Worm (Caenorhabditis elegans) whole organism, young adult: ENCODE measurements around the gene golg-4.
"Not testable (repeated sequence)": the region's sequence is repeated elsewhere in the genome, so short reads cannot be mapped to it uniquely, and the experiment has no call there.

Experiments used
- B0019.2 ChIP-seq: fragments of 200-800 bp; sonication (Bioruptor generic); conservative IDR thresholded peaks from 2 replicates; pipeline ENCODE4 v1.3.6; 2022; ENCODE audit warnings: missing genetic modification reagents, missing genetic modification characterization, missing compliant biosample characterization
- B0035.1 ChIP-seq: sonication (generic microtip); optimal IDR thresholded peaks from 2 replicates; lab custom pipeline; 2016; ENCODE audit warnings: missing genetic modification characterization, mild to moderate bottlenecking, missing compliant biosample characterization, missing genotype, missing genetic modification reagents
- D2030.7 ChIP-seq: fragments of 200-800 bp; sonication (Bioruptor generic); IDR thresholded peaks from 2 replicates; pipeline ENCODE4 v1.3.6; 2022; ENCODE audit warnings: missing genetic modification reagents, missing genetic modification characterization, missing compliant biosample characterization
- F10E7.11 ChIP-seq: sonication (generic microtip); optimal IDR thresholded peaks from 2 replicates; lab custom pipeline; 2017; ENCODE audit warnings: mild to moderate bottlenecking, missing genetic modification characterization, moderate library complexity, missing compliant biosample characterization
- F22D6.2 ChIP-seq: sonication (generic microtip); optimal IDR thresholded peaks from 2 replicates; lab custom pipeline; 2016; ENCODE audit warnings: mild to moderate bottlenecking, missing genetic modification characterization, missing compliant biosample characterization
- F37B4.10 ChIP-seq: fragments of 200-800 bp; sonication (Bioruptor generic); IDR thresholded peaks from 2 replicates; pipeline ENCODE4 v1.3.6; 2022; ENCODE audit warnings: missing genetic modification characterization, missing compliant biosample characterization
- F55B11.4 ChIP-seq: sonication (generic microtip); optimal IDR thresholded peaks from 2 replicates; lab custom pipeline; 2016; ENCODE audit warnings: missing compliant biosample characterization, missing genetic modification characterization, borderline replicate concordance; ENCODE audit not compliant: insufficient read depth
- F57C9.4 ChIP-seq: sonication (generic microtip); optimal IDR thresholded peaks from 2 replicates; lab custom pipeline; 2017; ENCODE audit warnings: mild to moderate bottlenecking, missing genetic modification characterization, missing compliant biosample characterization
- K12H6.12 ChIP-seq: fragments of 200-800 bp; sonication (Bioruptor generic); optimal IDR thresholded peaks from 2 replicates; lab custom pipeline; 2018; ENCODE audit warnings: mild to moderate bottlenecking, missing genetic modification characterization, missing compliant biosample characterization
- Y53G8AR.9 ChIP-seq: fragments of 200-800 bp; sonication (Bioruptor generic); conservative IDR thresholded peaks from 2 replicates; pipeline ENCODE4 v1.3.6; 2022; ENCODE audit warnings: missing genetic modification reagents, missing genetic modification characterization, missing compliant biosample characterization
- ama-1 ChIP-seq, 3 experiments: fragments of 150-350 bp in 1 of 3; sonication (generic microtip) in 2 of 3; optimal IDR thresholded peaks; 2 replicates each; lab custom pipeline; 2014 to 2018; ENCODE audit warnings: missing biosample characterization in 2 of 3, missing genetic modification characterization in 2 of 3, missing genetic modification reagents in 2 of 3
- aptf-3 ChIP-seq: fragments of 200-800 bp; sonication (Bioruptor generic); IDR thresholded peaks from 2 replicates; pipeline ENCODE4 v1.3.6; 2022; ENCODE audit warnings: missing genetic modification characterization, missing compliant biosample characterization
- attf-3 ChIP-seq: fragments of 200-800 bp; sonication (Bioruptor generic); conservative IDR thresholded peaks from 2 replicates; pipeline ENCODE4 v1.3.6; 2022; ENCODE audit warnings: missing genetic modification reagents, missing genetic modification characterization, missing compliant biosample characterization
- bed-1 ChIP-seq: fragments of 200-800 bp; sonication (Bioruptor generic); IDR thresholded peaks from 2 replicates; pipeline ENCODE4 v1.3.6; 2022; ENCODE audit warnings: missing genetic modification reagents, missing genetic modification characterization, missing compliant biosample characterization
- bed-2 ChIP-seq: fragments of 200-800 bp; sonication (Bioruptor generic); IDR thresholded peaks from 2 replicates; pipeline ENCODE4 v1.3.6; 2022; ENCODE audit warnings: missing genetic modification reagents, missing genetic modification characterization, missing compliant biosample characterization
- ccch-3 ChIP-seq: fragments of 200-800 bp; sonication (Bioruptor generic); optimal IDR thresholded peaks from 2 replicates; lab custom pipeline; 2018; ENCODE audit warnings: mild to moderate bottlenecking, missing genetic modification characterization, missing compliant biosample characterization
- ceh-100 ChIP-seq: fragments of 200-800 bp; sonication (Bioruptor generic); IDR thresholded peaks from 2 replicates; pipeline ENCODE4 v1.3.6; 2022; ENCODE audit warnings: missing genetic modification reagents, missing genetic modification characterization, missing compliant biosample characterization
- ceh-27 ChIP-seq: fragments of 200-800 bp; sonication (Bioruptor generic); optimal IDR thresholded peaks from 2 replicates; lab custom pipeline; 2018; ENCODE audit warnings: mild to moderate bottlenecking, missing genetic modification characterization, moderate library complexity, missing compliant biosample characterization
- ceh-58 ChIP-seq: fragments of 200-800 bp; sonication (Bioruptor generic); IDR thresholded peaks from 2 replicates; pipeline ENCODE4 v1.3.6; 2022; ENCODE audit warnings: missing genetic modification characterization, missing compliant biosample characterization
- ceh-79 ChIP-seq: sonication (generic microtip); optimal IDR thresholded peaks from 2 replicates; lab custom pipeline; 2017; ENCODE audit warnings: mild to moderate bottlenecking, missing genetic modification characterization, missing compliant biosample characterization
- ceh-91 ChIP-seq: fragments of 200-800 bp; sonication (Bioruptor generic); IDR thresholded peaks from 2 replicates; pipeline ENCODE4 v1.3.6; 2022; ENCODE audit warnings: missing genetic modification reagents, missing genetic modification characterization, missing compliant biosample characterization
- chd-7 ChIP-seq: sonication (generic microtip); optimal IDR thresholded peaks from 2 replicates; lab custom pipeline; 2016; ENCODE audit warnings: mild to moderate bottlenecking, missing genetic modification characterization, moderate library complexity, missing compliant biosample characterization
- dpl-1 ChIP-seq: fragments of 150-350 bp; optimal IDR thresholded peaks from 2 replicates; lab custom pipeline; 2014; ENCODE audit warnings: missing biosample characterization, missing genetic modification reagents, missing genetic modification characterization
- egl-44 ChIP-seq: fragments of 200-800 bp; sonication (Bioruptor generic); IDR thresholded peaks from 2 replicates; pipeline ENCODE4 v1.3.6; 2022; ENCODE audit warnings: missing genetic modification reagents, missing genetic modification characterization, missing compliant biosample characterization
- egrh-3 ChIP-seq: fragments of 200-800 bp; sonication (Bioruptor generic); IDR thresholded peaks from 2 replicates; pipeline ENCODE4 v1.3.6; 2022; ENCODE audit warnings: missing genetic modification reagents, missing genetic modification characterization, missing compliant biosample characterization
- ekl-4 ChIP-seq: fragments of 200-800 bp; sonication (Bioruptor generic); IDR thresholded peaks from 2 replicates; pipeline ENCODE4 v1.3.6; 2022; ENCODE audit warnings: missing genetic modification reagents, missing genetic modification characterization, missing compliant biosample characterization
- him-1 ChIP-seq: sonication (generic microtip); optimal IDR thresholded peaks from 2 replicates; lab custom pipeline; 2016; ENCODE audit warnings: missing genotype, missing genetic modification reagents, missing genetic modification characterization, missing compliant biosample characterization
- hlh-12 ChIP-seq: sonication (generic microtip); optimal IDR thresholded peaks from 2 replicates; lab custom pipeline; 2016; ENCODE audit warnings: missing genetic modification characterization, missing compliant biosample characterization
- hmg-1.2 ChIP-seq: fragments of 200-800 bp; sonication (Bioruptor generic); IDR thresholded peaks from 2 replicates; pipeline ENCODE4 v1.3.6; 2022; ENCODE audit warnings: missing genetic modification reagents, missing genetic modification characterization, missing compliant biosample characterization
- let-526 ChIP-seq: fragments of 200-800 bp; sonication (Bioruptor generic); IDR thresholded peaks from 2 replicates; pipeline ENCODE4 v1.3.6; 2022; ENCODE audit warnings: missing genetic modification reagents, missing genetic modification characterization, missing compliant biosample characterization
- lin-35 ChIP-seq, 3 experiments: fragments of 150-350 bp in 2 of 3; sonication (generic microtip) in 1 of 3; optimal IDR thresholded peaks; 2 replicates each; lab custom pipeline; 2014 to 2018; ENCODE audit warnings: missing biosample characterization in 3 of 3, missing genetic modification characterization in 3 of 3, missing genetic modification reagents in 3 of 3
- lin-54 ChIP-seq: fragments of 200-800 bp; sonication (Bioruptor generic); optimal IDR thresholded peaks from 2 replicates; lab custom pipeline; 2018; ENCODE audit warnings: mild to moderate bottlenecking, missing genetic modification characterization, missing compliant biosample characterization
- lir-1 ChIP-seq: fragments of 200-800 bp; sonication (Bioruptor generic); conservative IDR thresholded peaks from 2 replicates; pipeline ENCODE4 v1.3.6; 2022; ENCODE audit warnings: missing genetic modification reagents, missing genetic modification characterization, missing compliant biosample characterization
- lsy-27 ChIP-seq: sonication (generic microtip); optimal IDR thresholded peaks from 2 replicates; lab custom pipeline; 2017; ENCODE audit warnings: missing genetic modification characterization, mild to moderate bottlenecking, missing compliant biosample characterization, antibody characterized with exemption, missing genotype, borderline replicate concordance; ENCODE audit not compliant: insufficient read depth
- madf-3 ChIP-seq: fragments of 200-800 bp; sonication (Bioruptor generic); IDR thresholded peaks from 2 replicates; pipeline ENCODE4 v1.3.6; 2022; ENCODE audit warnings: missing genetic modification reagents, missing genetic modification characterization, missing compliant biosample characterization
- mcd-1 ChIP-seq: fragments of 200-800 bp; sonication (Bioruptor generic); IDR thresholded peaks from 2 replicates; pipeline ENCODE4 v1.3.6; 2022; ENCODE audit warnings: missing genetic modification reagents, missing genetic modification characterization, missing compliant biosample characterization
- mxl-1 ChIP-seq: sonication (generic microtip); optimal IDR thresholded peaks from 2 replicates; lab custom pipeline; 2016; ENCODE audit warnings: missing genetic modification characterization, missing compliant biosample characterization
- nhr-179 ChIP-seq: sonication (generic microtip); optimal IDR thresholded peaks from 2 replicates; lab custom pipeline; 2016; ENCODE audit warnings: mild to moderate bottlenecking, missing genetic modification characterization, missing compliant biosample characterization
- pbrm-1 ChIP-seq: fragments of 200-800 bp; sonication (Bioruptor generic); IDR thresholded peaks from 2 replicates; pipeline ENCODE4 v1.3.6; 2022; ENCODE audit warnings: missing genetic modification reagents, missing genetic modification characterization, missing compliant biosample characterization
- rec-8 ChIP-seq, 2 experiments: sonication (generic microtip); optimal IDR thresholded peaks; 2 replicates each; lab custom pipeline; 2016; ENCODE audit warnings: mild to moderate bottlenecking in 2 of 2, missing genetic modification characterization in 2 of 2, missing genetic modification reagents in 2 of 2, missing genotype in 2 of 2, missing biosample characterization in 1 of 2, missing compliant biosample characterization in 1 of 2, moderate library complexity in 1 of 2
- snpc-3.4 ChIP-seq: sonication (generic microtip); optimal IDR thresholded peaks from 2 replicates; lab custom pipeline; 2017; ENCODE audit warnings: missing genetic modification characterization, mild to moderate bottlenecking, missing compliant biosample characterization, antibody characterized with exemption, moderate library complexity, missing genotype, missing genetic modification reagents
- tbx-9 ChIP-seq: sonication (generic microtip); optimal IDR thresholded peaks from 2 replicates; lab custom pipeline; 2016; ENCODE audit warnings: borderline replicate concordance, missing genetic modification characterization, inconsistent platforms, missing compliant biosample characterization
- ztf-25 ChIP-seq: fragments of 200-800 bp; sonication (Bioruptor generic); IDR thresholded peaks from 2 replicates; pipeline ENCODE4 v1.3.6; 2022; ENCODE audit warnings: missing genetic modification reagents, missing genetic modification characterization, missing compliant biosample characterization
- ztf-3 ChIP-seq: fragments of 200-800 bp; sonication (Bioruptor generic); optimal IDR thresholded peaks from 2 replicates; lab custom pipeline; 2018; ENCODE audit warnings: mild to moderate bottlenecking, missing genetic modification characterization, missing compliant biosample characterization

The golg-4 gene

ce11 chrIII:3453486-3453885 is 48.1 kb downstream of the golg-4 start, which contains the start of gene C34C12.2:
Gene C34C12.2 (plus strand): TSS chrIII:3453786.
- not testable (repeated sequence) for TF ChIP-seq B0035.1 (tag; lab: Kevin White, UChicago); snpc-3.4; F37B4.10

- not testable (repeated sequence) for TF ChIP-seq nhr-179 (tag; lab: Kevin White, UChicago); Y53G8AR.9 (GFP tag; lab: Robert Waterston, UW); ztf-3 (GFP tag; lab: Kevin White, UChicago)
Observed at ce11 chrIII:3454045-3454444, 48.7 kb downstream of the golg-4 start, which contains the start of gene C34C12.1. Gene C34C12.1 (plus strand): TSS chrIII:3454345.

ce11 chrIII:3456226-3456625 is 50.9 kb downstream of the golg-4 start:
- TF ChIP-seq lin-35 (GFP tag; optimal IDR thresholded peaks at IDR 0.05; lab: Kevin White, UChicago) (peak; percentile 63 to 98 (median 85)), D2030.7 (GFP tag; lab: Robert Waterston, UW) (peak; percentile 90), B0035.1 (tag; lab: Kevin White, UChicago) (peak; percentile 85), nhr-179 (tag; lab: Kevin White, UChicago) (no peak), ztf-25 (GFP tag; lab: Robert Waterston, UW) (no peak), hmg-1.2 (GFP tag; lab: Robert Waterston, UW) (peak; percentile 99), F55B11.4 (tag; lab: Kevin White, UChicago) (no peak), let-526 (GFP tag; lab: Robert Waterston, UW) (peak; percentile 90), tbx-9 (no peak), K12H6.12 (tag; lab: Kevin White, UChicago) (peak; percentile 94), egl-44 (GFP tag; lab: Robert Waterston, UW) (no peak), rec-8 (tag; optimal IDR thresholded peaks at IDR 0.05; lab: Kevin White, UChicago) (no peak), attf-3 (GFP tag; lab: Robert Waterston, UW) (peak; percentile 83), lsy-27 (tag; lab: Kevin White, UChicago) (peak; percentile 3), B0019.2 (peak; percentile 85), aptf-3 (GFP tag; lab: Robert Waterston, UW) (no peak), lin-54 (GFP tag; lab: Kevin White, UChicago) (peak; percentile 97), bed-2 (GFP tag; lab: Robert Waterston, UW) (0 out of 2 replicates have a peak, but pooled peaks have one; percentile 52), hlh-12 (tag; lab: Kevin White, UChicago) (no peak), ztf-3 (GFP tag; lab: Kevin White, UChicago) (peak; percentile 82), mxl-1 (tag; lab: Kevin White, UChicago) (no peak), him-1 (tag; lab: Kevin White, UChicago) (peak; percentile 90), ama-1 (optimal IDR thresholded peaks at IDR 0.05; lab: Kevin White, UChicago) (peak; percentile 45), ama-1 (GFP tag; optimal IDR thresholded peaks at IDR 0.05; lab: Kevin White, UChicago) (no peak), egrh-3 (no peak), madf-3 (GFP tag; lab: Robert Waterston, UW) (peak; percentile 95), ekl-4 (peak; percentile 96), pbrm-1 (peak; percentile 97), ceh-91 (peak; percentile 93), F22D6.2 (tag; lab: Kevin White, UChicago) (peak; percentile 92), lir-1 (GFP tag; lab: Robert Waterston, UW) (peak; percentile 98), F57C9.4 (tag; lab: Kevin White, UChicago) (peak; percentile 23), bed-1 (GFP tag; lab: Robert Waterston, UW) (no peak), ceh-79 (peak; percentile 63), ceh-100 (peak; percentile 91), F10E7.11 (tag; lab: Kevin White, UChicago) (peak; percentile 77), dpl-1 (GFP tag; lab: Kevin White, UChicago) (peak; percentile 72), ceh-27 (GFP tag; lab: Kevin White, UChicago) (peak; percentile 97), chd-7 (tag; lab: Kevin White, UChicago) (peak; percentile 88), ccch-3 (GFP tag; lab: Kevin White, UChicago) (no peak), ceh-58 (GFP tag; lab: Robert Waterston, UW) (no peak), mcd-1 (peak; percentile 100)
